Fruit fly (Drosophila melanogaster) whole organism, embryonic: ENCODE measurements around the gene CG33791.
A peak's percentile ranks its signal among the peaks of the same experiment; 100 is the strongest.

ENCODE experiments used
- Ada2b ChIP-seq: fragments of 200-800 bp; sonication (Bioruptor generic); IDR thresholded peaks from 2 replicates; pipeline ENCODE4 v1.3.6; 2022; ENCODE audit warnings: missing biosample characterization, missing genetic modification characterization
- C15 ChIP-seq: fragments of 200-800 bp; sonication (Bioruptor generic); IDR thresholded peaks from 3 replicates; pipeline ENCODE4 v1.3.6; 2022; ENCODE audit warnings: missing biosample characterization, missing genetic modification characterization
- CG11560 ChIP-seq: fragments of 200-800 bp; sonication (Bioruptor generic); IDR thresholded peaks from 3 replicates; pipeline ENCODE4 v1.3.6; 2022; ENCODE audit warnings: missing biosample characterization, missing genetic modification characterization
- CG13296 ChIP-seq: fragments of 200-800 bp; sonication (Bioruptor generic); optimal IDR thresholded peaks from 3 replicates; lab custom pipeline; 2018; ENCODE audit warnings: missing biosample characterization, mild to moderate bottlenecking, missing genetic modification characterization
- CG14860 ChIP-seq: fragments of 200-800 bp; sonication (Bioruptor generic); IDR thresholded peaks from 3 replicates; pipeline ENCODE4 v1.3.6; 2022; ENCODE audit warnings: missing biosample characterization, missing genetic modification characterization; ENCODE audit not compliant: partially characterized antibody
- CG17359 ChIP-seq: fragments of 200-800 bp; sonication (Bioruptor generic); optimal IDR thresholded peaks from 3 replicates; lab custom pipeline; 2018; ENCODE audit warnings: missing biosample characterization, mild to moderate bottlenecking, missing genetic modification characterization, moderate library complexity
- CG17361 ChIP-seq: fragments of 200-800 bp; sonication (Bioruptor generic); IDR thresholded peaks from 3 replicates; pipeline ENCODE4 v1.3.6; 2022; ENCODE audit warnings: missing biosample characterization, missing genetic modification characterization
- CG18011 ChIP-seq: fragments of 200-800 bp; sonication (Bioruptor generic); optimal IDR thresholded peaks from 2 replicates; lab custom pipeline; 2017; ENCODE audit warnings: missing biosample characterization, missing genetic modification characterization, mild to moderate bottlenecking, moderate library complexity, missing genotype
- CG18619 ChIP-seq: fragments of 200-800 bp; sonication (Bioruptor generic); optimal IDR thresholded peaks from 3 replicates; lab custom pipeline; 2017; ENCODE audit warnings: missing biosample characterization, mild to moderate bottlenecking, missing genetic modification characterization
- CG2120 ChIP-seq: fragments of 200-800 bp; sonication (Bioruptor generic); optimal IDR thresholded peaks from 3 replicates; lab custom pipeline; 2016; ENCODE audit warnings: missing biosample characterization, missing genetic modification characterization
- CG2889 ChIP-seq: fragments of 200-800 bp; sonication (Bioruptor generic); IDR thresholded peaks from 3 replicates; pipeline ENCODE4 v1.3.6; 2022; ENCODE audit warnings: missing biosample characterization, missing genetic modification characterization
- CG3995 ChIP-seq: fragments of 200-800 bp; sonication (Bioruptor generic); optimal IDR thresholded peaks from 3 replicates; lab custom pipeline; 2016; ENCODE audit warnings: missing biosample characterization, missing genetic modification characterization
- CG4617 ChIP-seq: fragments of 200-800 bp; sonication (Bioruptor generic); optimal IDR thresholded peaks from 3 replicates; lab custom pipeline; 2016; ENCODE audit warnings: missing biosample characterization, missing genetic modification characterization, borderline replicate concordance
- CG6689 ChIP-seq: fragments of 200-800 bp; sonication (Bioruptor generic); IDR thresholded peaks from 2 replicates; pipeline ENCODE4 v1.3.6; 2022; ENCODE audit warnings: missing biosample characterization, missing genetic modification characterization
- CG6765 ChIP-seq: fragments of 200-800 bp; sonication (Bioruptor generic); optimal IDR thresholded peaks from 3 replicates; lab custom pipeline; 2017; ENCODE audit warnings: missing biosample characterization, mild to moderate bottlenecking, missing genetic modification characterization
- CG9215 ChIP-seq: fragments of 200-800 bp; sonication (Bioruptor generic); IDR thresholded peaks from 2 replicates; pipeline ENCODE4 v1.3.6; 2022; ENCODE audit warnings: missing biosample characterization, missing genetic modification characterization
- CTCF ChIP-seq: fragments of 200-800 bp; sonication (Bioruptor generic); optimal IDR thresholded peaks from 2 replicates; lab custom pipeline; 2017; ENCODE audit warnings: missing biosample characterization, mild to moderate bottlenecking, missing genetic modification characterization, moderate library complexity
- D ChIP-seq, 2 experiments: fragments of 200-800 bp in 1 of 2; fragments of >200 bp in 1 of 2; sonication (Bioruptor generic) in 1 of 2; optimal IDR thresholded peaks; 2 replicates in 1 of 2; 3 replicates in 1 of 2; lab custom pipeline; 2017; ENCODE audit warnings: mild to moderate bottlenecking in 1 of 2, missing biosample characterization in 1 of 2, missing genetic modification characterization in 1 of 2, missing genetic modification reagents in 1 of 2
- Dfd ChIP-seq, 2 experiments: fragments of >200 bp; optimal IDR thresholded peaks; 2 replicates each; lab custom pipeline; 2017; ENCODE audit warnings: missing biosample characterization in 2 of 2, missing genetic modification characterization in 2 of 2
- Dip2 ChIP-seq: fragments of 200-800 bp; sonication (Bioruptor generic); IDR thresholded peaks from 2 replicates; pipeline ENCODE4 v1.3.6; 2022; ENCODE audit warnings: missing biosample characterization, missing genetic modification characterization
- Fer3 ChIP-seq: fragments of 200-800 bp; sonication (Bioruptor generic); optimal IDR thresholded peaks from 2 replicates; lab custom pipeline; 2018; ENCODE audit warnings: missing biosample characterization, mild to moderate bottlenecking, missing genetic modification characterization, moderate library complexity
- GATAe ChIP-seq: fragments of 200-800 bp; sonication (Bioruptor generic); conservative IDR thresholded peaks from 2 replicates; pipeline ENCODE4 v1.3.6; 2022; ENCODE audit warnings: missing biosample characterization, missing genetic modification characterization
- Hsf ChIP-seq: fragments of 200-800 bp; sonication (Bioruptor generic); optimal IDR thresholded peaks from 3 replicates; lab custom pipeline; 2016; ENCODE audit warnings: missing biosample characterization, missing genetic modification characterization
- Jarid2 ChIP-seq: fragments of 200-800 bp; sonication (Bioruptor generic); optimal IDR thresholded peaks from 3 replicates; lab custom pipeline; 2017; ENCODE audit warnings: mild to moderate bottlenecking, missing biosample characterization, missing genetic modification reagents, missing genetic modification characterization
- Mes4 ChIP-seq: fragments of 200-800 bp; sonication (Bioruptor generic); optimal IDR thresholded peaks from 2 replicates; lab custom pipeline; 2016; ENCODE audit warnings: missing biosample characterization, missing genetic modification characterization
- abd-A ChIP-seq: fragments of 200-800 bp; sonication (Bioruptor generic); optimal IDR thresholded peaks from 3 replicates; lab custom pipeline; 2019; ENCODE audit warnings: missing biosample characterization, mild to moderate bottlenecking, missing genetic modification characterization, moderate library complexity
- ash1 ChIP-seq: fragments of 200-800 bp; sonication (Bioruptor generic); optimal IDR thresholded peaks from 2 replicates; lab custom pipeline; 2018; ENCODE audit warnings: missing biosample characterization, mild to moderate bottlenecking, missing genetic modification characterization
- ato ChIP-seq: fragments of 200-800 bp; sonication (Bioruptor generic); IDR thresholded peaks from 2 replicates; pipeline ENCODE4 v1.3.6; 2022; ENCODE audit warnings: missing biosample characterization, missing genetic modification characterization; ENCODE audit not compliant: partially characterized antibody
- cato ChIP-seq: fragments of 200-800 bp; sonication (Bioruptor generic); optimal IDR thresholded peaks from 2 replicates; lab custom pipeline; 2016; ENCODE audit warnings: missing biosample characterization, missing genetic modification characterization, borderline replicate concordance
- chm ChIP-seq: fragments of 200-800 bp; sonication (Bioruptor generic); IDR thresholded peaks from 2 replicates; pipeline ENCODE4 v1.3.6; 2022; ENCODE audit warnings: missing biosample characterization, missing genetic modification characterization
- croc ChIP-seq: fragments of 200-800 bp; sonication (Bioruptor generic); conservative IDR thresholded peaks from 3 replicates; pipeline ENCODE4 v1.3.6; 2022; ENCODE audit warnings: missing biosample characterization, missing genetic modification characterization
- dysf ChIP-seq: fragments of 200-800 bp; sonication (Bioruptor generic); IDR thresholded peaks from 3 replicates; pipeline ENCODE4 v1.3.6; 2022; ENCODE audit warnings: missing biosample characterization, missing genetic modification characterization
- exex ChIP-seq: fragments of 200-800 bp; sonication (Bioruptor generic); optimal IDR thresholded peaks from 4 replicates; lab custom pipeline; 2018; ENCODE audit warnings: missing biosample characterization, mild to moderate bottlenecking, missing genetic modification characterization, moderate library complexity
- fd96Cb ChIP-seq: fragments of 200-800 bp; sonication (Bioruptor generic); optimal IDR thresholded peaks from 2 replicates; lab custom pipeline; 2018; ENCODE audit warnings: missing biosample characterization, mild to moderate bottlenecking, missing genetic modification characterization, moderate library complexity
- gce ChIP-seq: fragments of 200-800 bp; sonication (Bioruptor generic); IDR thresholded peaks from 3 replicates; pipeline ENCODE4 v1.3.6; 2022; ENCODE audit warnings: missing biosample characterization, missing genetic modification characterization
- gfzf ChIP-seq: fragments of 200-800 bp; sonication (Bioruptor generic); optimal IDR thresholded peaks from 2 replicates; lab custom pipeline; 2016; ENCODE audit warnings: missing biosample characterization, mild to moderate bottlenecking, missing genetic modification characterization, moderate library complexity
- ham ChIP-seq: fragments of 200-800 bp; sonication (Bioruptor generic); IDR thresholded peaks from 2 replicates; pipeline ENCODE4 v1.3.6; 2022; ENCODE audit warnings: missing biosample characterization, missing genetic modification characterization
- mirr ChIP-seq: fragments of 200-800 bp; sonication (Bioruptor generic); optimal IDR thresholded peaks from 3 replicates; lab custom pipeline; 2018; ENCODE audit warnings: missing biosample characterization, mild to moderate bottlenecking, missing genetic modification characterization
- otp ChIP-seq: fragments of 200-800 bp; sonication (Bioruptor generic); IDR thresholded peaks from 3 replicates; pipeline ENCODE4, ENCODE4 v1.3.6; 2022; ENCODE audit warnings: missing biosample characterization, missing genetic modification characterization
- pita ChIP-seq: fragments of 200-800 bp; sonication (Bioruptor generic); optimal IDR thresholded peaks from 2 replicates; lab custom pipeline; 2017; ENCODE audit warnings: missing biosample characterization, mild to moderate bottlenecking, missing genetic modification characterization
- ro ChIP-seq: fragments of 200-800 bp; sonication (Bioruptor generic); IDR thresholded peaks from 2 replicates; pipeline ENCODE4 v1.3.6; 2022; ENCODE audit warnings: missing biosample characterization, missing genetic modification characterization
- scrt ChIP-seq: fragments of 200-800 bp; sonication (Bioruptor generic); optimal IDR thresholded peaks from 2 replicates; lab custom pipeline; 2018; ENCODE audit warnings: missing biosample characterization, mild to moderate bottlenecking, missing genetic modification characterization, moderate library complexity
- sens ChIP-seq: fragments of 200-800 bp; sonication (Bioruptor generic); peaks from one replicate; lab custom pipeline; 2016; ENCODE audit warnings: missing biosample characterization, missing genetic modification characterization
- sna ChIP-seq: fragments of 200-800 bp; sonication (Bioruptor generic); IDR thresholded peaks from 2 replicates; pipeline ENCODE4 v1.3.6; 2022; ENCODE audit warnings: missing biosample characterization, missing genetic modification characterization; ENCODE audit not compliant: partially characterized antibody
- so ChIP-seq: fragments of 200-800 bp; sonication (Bioruptor generic); IDR thresholded peaks from 3 replicates; pipeline ENCODE4 v1.3.6; 2022; ENCODE audit warnings: missing biosample characterization, missing genetic modification characterization
- tna ChIP-seq: fragments of 200-800 bp; sonication (Bioruptor generic); IDR thresholded peaks from 2 replicates; pipeline ENCODE4 v1.3.6; 2022; ENCODE audit warnings: missing biosample characterization, missing genetic modification characterization; ENCODE audit not compliant: partially characterized antibody
- vfl ChIP-seq: fragments of 200-800 bp; sonication (Bioruptor generic); optimal IDR thresholded peaks from 2 replicates; lab custom pipeline; 2016; ENCODE audit warnings: missing biosample characterization, missing genetic modification characterization
- zen2 ChIP-seq: fragments of 200-800 bp; sonication (Bioruptor generic); IDR thresholded peaks from 3 replicates; pipeline ENCODE4 v1.3.6; 2022; ENCODE audit warnings: missing biosample characterization, missing genetic modification characterization; ENCODE audit not compliant: partially characterized antibody
- zfh1 ChIP-seq: fragments of 200-800 bp; sonication (Bioruptor generic); IDR thresholded peaks from 3 replicates; pipeline ENCODE4 v1.3.6; 2022; ENCODE audit warnings: missing biosample characterization, missing genetic modification characterization

CG33791 gene

dm6 chr3L:1639185-1639812 is 36.5 kb downstream of the CG33791 start, which contains the start of the genes Mettl2 and Bgb (continued):
- peak; percentile 20; the same call in 1 of the 2 replicates for TF ChIP-seq ato (GFP tag; lab: Robert Waterston, UW)
- TF ChIP-seq chm (GFP tag; lab: Robert Waterston, UW), result 0 out of 2 replicates have a peak, but pooled peaks have one; percentile 35
- TF ChIP-seq CG6765 (GFP tag; lab: Kevin White, UChicago), result peak; percentile 34
- no peak; the same call in 2 of the 3 replicates for TF ChIP-seq so
- TF ChIP-seq ro (GFP tag; lab: Robert Waterston, UW), result peak; percentile 66
- peak; percentile 69; the same call in 1 of the 2 replicates for TF ChIP-seq sna (GFP tag; lab: Robert Waterston, UW)
- peak; percentile 87 for TF ChIP-seq dysf (GFP tag; lab: Robert Waterston, UW)
- TF ChIP-seq CTCF (GFP tag; lab: Kevin White, UChicago), result no peak
- TF ChIP-seq Mes4 (GFP tag; lab: Kevin White, UChicago), result peak; percentile 36
- TF ChIP-seq CG18619, result peak; percentile 56
- no peak for TF ChIP-seq Jarid2
- peak; percentile 46; the same call in 1 of the 3 replicates for TF ChIP-seq C15 (GFP tag; lab: Robert Waterston, UW)
- TF ChIP-seq croc (GFP tag; lab: Robert Waterston, UW), result peak; percentile 67
- TF ChIP-seq abd-A (tag; lab: Kevin White, UChicago), result no peak
- no peak for TF ChIP-seq gce (GFP tag; lab: Robert Waterston, UW)
- peak; percentile 70 for TF ChIP-seq GATAe (GFP tag; lab: Robert Waterston, UW)
- 0 out of 2 replicates have a peak, but pooled peaks have one; percentile 31 for TF ChIP-seq ham
- no peak for TF ChIP-seq Dfd (GFP tag; optimal IDR thresholded peaks at IDR 0.05; lab: Kevin White, UChicago)
- no peak for TF ChIP-seq scrt (GFP tag; lab: Kevin White, UChicago)
- TF ChIP-seq CG17359, result peak; percentile 62
- peak; percentile 75 for TF ChIP-seq CG14860 (GFP tag; lab: Robert Waterston, UW)
- TF ChIP-seq Fer3, result peak; percentile 77
- TF ChIP-seq CG18011 (GFP tag; lab: Kevin White, UChicago), result peak; percentile 36
- no peak for TF ChIP-seq ash1
- 0 out of 3 replicates have a peak, but pooled peaks have one; percentile 34 for TF ChIP-seq otp (GFP tag; lab: Robert Waterston, UW)
- TF ChIP-seq zfh1, result peak; percentile 84
- no peak for TF ChIP-seq Dip2 (GFP tag; lab: Robert Waterston, UW)
- peak; percentile 59 for TF ChIP-seq CG4617 (GFP tag; lab: Kevin White, UChicago)
- 0 out of 2 replicates have a peak, but pooled peaks have one; percentile 9 for TF ChIP-seq tna (GFP tag; lab: Robert Waterston, UW)
- TF ChIP-seq D (optimal IDR thresholded peaks at IDR 0.05; lab: Kevin White, UChicago), result no peak
- peak; percentile 46 for TF ChIP-seq D (GFP tag; optimal IDR thresholded peaks at IDR 0.05; lab: Kevin White, UChicago)
- no peak for TF ChIP-seq zen2 (GFP tag; lab: Robert Waterston, UW)
- TF ChIP-seq mirr (GFP tag; lab: Kevin White, UChicago), result peak; percentile 27
- peak; percentile 64 for TF ChIP-seq gfzf (GFP tag; lab: Kevin White, UChicago)
- peak; percentile 88 for TF ChIP-seq CG2120 (GFP tag; lab: Kevin White, UChicago)
- peak; percentile 71 for TF ChIP-seq Ada2b (GFP tag; lab: Robert Waterston, UW)
- TF ChIP-seq CG6689 (GFP tag; lab: Robert Waterston, UW), result peak; percentile 88
- TF ChIP-seq CG13296 (GFP tag; lab: Kevin White, UChicago), result peak; percentile 13
- peak; percentile 91 for TF ChIP-seq CG17361 (GFP tag; lab: Robert Waterston, UW)
- TF ChIP-seq fd96Cb, result peak; percentile 78
- peak; percentile 66 for TF ChIP-seq cato (GFP tag; lab: Kevin White, UChicago)
- peak; percentile 88 for TF ChIP-seq Hsf
- TF ChIP-seq exex (tag; lab: Kevin White, UChicago), result no peak
- peak; percentile 35 for TF ChIP-seq CG3995
- peak; percentile 96 for TF ChIP-seq sens (GFP tag; lab: Kevin White, UChicago)
- peak; percentile 47; the same call in 1 of the 3 replicates for TF ChIP-seq CG2889 (GFP tag; lab: Robert Waterston, UW)
- TF ChIP-seq pita (GFP tag; lab: Kevin White, UChicago), result no peak
- TF ChIP-seq CG9215 (GFP tag; lab: Robert Waterston, UW), result peak; percentile 90
- peak; percentile 71 for TF ChIP-seq CG11560 (tag; lab: Robert Waterston, UW)
- TF ChIP-seq vfl, result peak; percentile 47
